Worm (Caenorhabditis elegans) whole organism, mixed stage, embryonic: Measurements from ENCODE around the gene col-41.

ENCODE experiments used
- bed-3 ChIP-seq: fragments of 200-800 bp; sonication (Bioruptor generic); optimal IDR thresholded peaks from 3 replicates; lab custom pipeline; 2018; ENCODE audit warnings: mild to moderate bottlenecking, missing genetic modification characterization, moderate library complexity, missing compliant biosample characterization
- blmp-1 ChIP-seq: fragments of 150-350 bp; optimal IDR thresholded peaks from 2 replicates; lab custom pipeline; 2014; ENCODE audit warnings: missing biosample characterization, missing genetic modification characterization
- ceh-43 ChIP-seq: fragments of 200-800 bp; sonication (Bioruptor generic); optimal IDR thresholded peaks from 2 replicates; lab custom pipeline; 2018; ENCODE audit warnings: mild to moderate bottlenecking, missing genetic modification characterization, moderate library complexity, missing compliant biosample characterization
- ceh-83 ChIP-seq: fragments of 200-800 bp; sonication (Bioruptor generic); optimal IDR thresholded peaks from 2 replicates; lab custom pipeline; 2018; ENCODE audit warnings: mild to moderate bottlenecking, missing genetic modification characterization, missing compliant biosample characterization
- ces-1 ChIP-seq: fragments of 150-350 bp; optimal IDR thresholded peaks from 2 replicates; lab custom pipeline; 2014; ENCODE audit warnings: missing biosample characterization, missing genetic modification reagents, missing genetic modification characterization
- cnd-1 ChIP-seq: fragments of 200-800 bp; sonication (Bioruptor generic); optimal IDR thresholded peaks from 2 replicates; lab custom pipeline; 2018; ENCODE audit warnings: mild to moderate bottlenecking, missing genetic modification characterization, missing compliant biosample characterization
- elt-1 ChIP-seq: sonication (generic microtip); optimal IDR thresholded peaks from 2 replicates; lab custom pipeline; 2017; ENCODE audit warnings: missing genetic modification characterization, mild to moderate bottlenecking, missing compliant biosample characterization, antibody characterized with exemption, moderate library complexity, borderline replicate concordance; ENCODE audit not compliant: insufficient read depth
- elt-3 ChIP-seq: fragments of 150-350 bp; optimal IDR thresholded peaks from 2 replicates; lab custom pipeline; 2014; ENCODE audit warnings: missing biosample characterization, missing genetic modification characterization
- flh-1 ChIP-seq: fragments of 200-800 bp; sonication (Bioruptor generic); optimal IDR thresholded peaks from 2 replicates; lab custom pipeline; 2018; ENCODE audit warnings: mild to moderate bottlenecking, missing genetic modification characterization, moderate library complexity, missing compliant biosample characterization
- ham-2 ChIP-seq: fragments of 200-800 bp; sonication (Bioruptor generic); optimal IDR thresholded peaks from 2 replicates; lab custom pipeline; 2018; ENCODE audit warnings: mild to moderate bottlenecking, missing genetic modification characterization, missing compliant biosample characterization
- hlh-1 ChIP-seq: fragments of 150-350 bp; optimal IDR thresholded peaks from 2 replicates; lab custom pipeline; 2014; ENCODE audit warnings: missing biosample characterization, missing genetic modification reagents, missing genetic modification characterization
- lin-13 ChIP-seq: fragments of 150-350 bp; optimal IDR thresholded peaks from 2 replicates; lab custom pipeline; 2014; ENCODE audit warnings: missing biosample characterization, missing genetic modification characterization
- lin-32 ChIP-seq: fragments of 200-800 bp; sonication (Bioruptor generic); optimal IDR thresholded peaks from 2 replicates; lab custom pipeline; 2018; ENCODE audit warnings: mild to moderate bottlenecking, missing genetic modification characterization, missing compliant biosample characterization
- lsy-2 ChIP-seq: fragments of 150-350 bp; optimal IDR thresholded peaks from 2 replicates; lab custom pipeline; 2014; ENCODE audit warnings: missing biosample characterization, missing genetic modification characterization
- mab-5 ChIP-seq: fragments of 150-350 bp; optimal IDR thresholded peaks from 2 replicates; lab custom pipeline; 2014; ENCODE audit warnings: missing biosample characterization, missing genetic modification characterization
- mep-1 ChIP-seq: fragments of 150-350 bp; optimal IDR thresholded peaks from 2 replicates; lab custom pipeline; 2017; ENCODE audit warnings: missing biosample characterization, missing genetic modification reagents, missing genetic modification characterization, inconsistent platforms
- nhr-12 ChIP-seq: fragments of 150-350 bp; optimal IDR thresholded peaks from 2 replicates; lab custom pipeline; 2014; ENCODE audit warnings: missing biosample characterization, missing genetic modification characterization
- nhr-2 ChIP-seq: fragments of 150-350 bp; optimal IDR thresholded peaks from 2 replicates; lab custom pipeline; 2014; ENCODE audit warnings: missing biosample characterization, missing genetic modification characterization
- nhr-237 ChIP-seq: fragments of 150-350 bp; optimal IDR thresholded peaks from 2 replicates; lab custom pipeline; 2014; ENCODE audit warnings: missing biosample characterization, missing genetic modification characterization
- nhr-76 ChIP-seq: sonication (generic microtip); optimal IDR thresholded peaks from 2 replicates; lab custom pipeline; 2017; ENCODE audit warnings: missing biosample characterization, missing genetic modification characterization
- pha-4 ChIP-seq: fragments of 150-350 bp; optimal IDR thresholded peaks from 2 replicates; lab custom pipeline; 2018; ENCODE audit warnings: missing biosample characterization, missing genetic modification reagents, missing genetic modification characterization
- sem-2 ChIP-seq: fragments of 200-800 bp; sonication (Bioruptor generic); optimal IDR thresholded peaks from 2 replicates; lab custom pipeline; 2018; ENCODE audit warnings: mild to moderate bottlenecking, missing genetic modification characterization, missing compliant biosample characterization
- snpc-4 ChIP-seq: fragments of 150-350 bp; optimal IDR thresholded peaks from 2 replicates; lab custom pipeline; 2014; ENCODE audit warnings: missing biosample characterization, missing genetic modification characterization
- sptf-1 ChIP-seq: sonication (generic microtip); optimal IDR thresholded peaks from 2 replicates; lab custom pipeline; 2017; ENCODE audit warnings: mild to moderate bottlenecking, missing genetic modification characterization, moderate library complexity, missing compliant biosample characterization
- tbx-8 ChIP-seq: fragments of 200-800 bp; sonication (Bioruptor generic); optimal IDR thresholded peaks from 2 replicates; lab custom pipeline; 2018; ENCODE audit warnings: mild to moderate bottlenecking, missing genetic modification characterization, moderate library complexity, missing compliant biosample characterization
- unc-120 ChIP-seq: sonication (generic microtip); optimal IDR thresholded peaks from 2 replicates; lab custom pipeline; 2017; ENCODE audit warnings: missing genetic modification characterization, missing compliant biosample characterization; ENCODE audit not compliant: poor library complexity, severe bottlenecking
- unc-39 ChIP-seq: fragments of 150-350 bp; optimal IDR thresholded peaks from 2 replicates; lab custom pipeline; 2014; ENCODE audit warnings: missing biosample characterization, missing genetic modification characterization
- unc-62 ChIP-seq: fragments of 150-350 bp; optimal IDR thresholded peaks from 2 replicates; lab custom pipeline; 2014; ENCODE audit warnings: missing biosample characterization, missing genetic modification reagents, missing genetic modification characterization
- zip-8 ChIP-seq: fragments of 150-350 bp; optimal IDR thresholded peaks from 2 replicates; lab custom pipeline; 2014; ENCODE audit warnings: missing biosample characterization, missing genetic modification characterization
- ztf-11 ChIP-seq: fragments of 150-350 bp; optimal IDR thresholded peaks from 2 replicates; lab custom pipeline; 2014; ENCODE audit warnings: missing biosample characterization, missing genetic modification characterization

Gene col-41

ce11 chrX:15167692-15168091, 8.6 kb downstream of the col-41 start:
- TF ChIP-seq lin-32 (GFP tag; lab: Kevin White, UChicago) (no peak), tbx-8 (GFP tag; lab: Kevin White, UChicago) (no peak), cnd-1 (tag; lab: Kevin White, UChicago) (no peak)

ce11 chrX:15166122-15166521, 10.2 kb downstream of the col-41 start, which contains the start of gene T10B10.8:
T10B10.8 (minus strand) TSS chrX:15166222.
- TF ChIP-seq snpc-4 (tag; lab: Kevin White, UChicago) (no peak), lin-13 (no peak), pha-4 (tag; lab: Kevin White, UChicago) (no peak), lsy-2 (no peak)

- no peak for TF ChIP-seq sem-2 (GFP tag; lab: Kevin White, UChicago)
- no peak for TF ChIP-seq zip-8
- TF ChIP-seq ceh-43 (GFP tag; lab: Kevin White, UChicago) = no peak
- TF ChIP-seq bed-3 = no peak
- TF ChIP-seq ces-1 (GFP tag; lab: Kevin White, UChicago) = no peak
- TF ChIP-seq snpc-4 (tag; lab: Kevin White, UChicago) = no peak
- TF ChIP-seq ham-2 (GFP tag; lab: Kevin White, UChicago) = no peak
- no peak for TF ChIP-seq ceh-83 (GFP tag; lab: Kevin White, UChicago)
- TF ChIP-seq unc-120 (tag; lab: Kevin White, UChicago) = no peak
- TF ChIP-seq lin-32 (GFP tag; lab: Kevin White, UChicago) = no peak
- TF ChIP-seq mab-5 (tag; lab: Kevin White, UChicago) = no peak
- no peak for TF ChIP-seq unc-39 (tag; lab: Kevin White, UChicago)
- no peak for TF ChIP-seq sptf-1 (tag; lab: Kevin White, UChicago)
- TF ChIP-seq nhr-76 (tag; lab: Kevin White, UChicago) = no peak
- no peak for TF ChIP-seq mep-1 (tag; lab: Kevin White, UChicago)
These were observed 12.2 kb downstream of the col-41 start, which contains the start of gene T10B10.9 for ce11 chrX:15164108-15164507. T10B10.9 (plus strand) TSS chrX:15164408.

ce11 chrX:15163118-15163517, 13.2 kb downstream of the col-41 start:
- TF ChIP-seq nhr-12 (tag; lab: Kevin White, UChicago) (no peak), ham-2 (GFP tag; lab: Kevin White, UChicago) (no peak), mep-1 (tag; lab: Kevin White, UChicago) (no peak), lin-13 (no peak), nhr-237 (tag; lab: Kevin White, UChicago) (no peak), unc-39 (tag; lab: Kevin White, UChicago) (no peak), unc-62 (GFP tag; lab: Kevin White, UChicago) (no peak), ztf-11 (tag; lab: Kevin White, UChicago) (no peak), sptf-1 (tag; lab: Kevin White, UChicago) (no peak), bed-3 (no peak), blmp-1 (tag; lab: Kevin White, UChicago) (no peak), lin-32 (GFP tag; lab: Kevin White, UChicago) (no peak), unc-120 (tag; lab: Kevin White, UChicago) (no peak), nhr-76 (tag; lab: Kevin White, UChicago) (no peak), lsy-2 (no peak)

ce11 chrX:15160923-15161322, 15.4 kb downstream of the col-41 start:
- no peak for TF ChIP-seq hlh-1 (tag; lab: Kevin White, UChicago)
- TF ChIP-seq flh-1 = no peak
- TF ChIP-seq unc-62 (GFP tag; lab: Kevin White, UChicago) = no peak
- TF ChIP-seq elt-1 (tag; lab: Kevin White, UChicago) = no peak
- no peak for TF ChIP-seq zip-8
- TF ChIP-seq ceh-43 (GFP tag; lab: Kevin White, UChicago) = no peak
- no peak for TF ChIP-seq snpc-4 (tag; lab: Kevin White, UChicago)
- no peak for TF ChIP-seq ztf-11 (tag; lab: Kevin White, UChicago)
- no peak for TF ChIP-seq nhr-2
- TF ChIP-seq elt-3 (tag; lab: Kevin White, UChicago) = no peak
- TF ChIP-seq unc-120 (tag; lab: Kevin White, UChicago) = no peak
